Fruit fly (Drosophila melanogaster): ENCODE data around the gene CG17746.

DNA sequence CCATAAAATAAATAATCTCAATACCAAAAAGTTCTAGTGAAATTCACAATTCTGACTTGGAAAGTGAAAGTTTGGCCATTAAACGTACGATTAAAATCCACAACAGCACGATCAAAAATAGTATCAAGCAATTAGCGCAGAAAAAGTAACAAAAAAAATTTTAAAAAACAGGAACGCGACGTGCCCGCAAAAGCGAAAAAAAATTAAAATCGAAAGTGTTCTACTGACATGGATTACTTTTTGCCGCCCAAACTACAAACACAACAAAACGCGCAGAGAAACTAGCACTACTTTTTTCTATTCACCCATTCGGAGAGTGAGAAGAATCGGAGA lies 10.3 kb upstream of the CG17746 start:
- TF ChIP-seq CG8944 (GFP tag; optimal IDR thresholded peaks at IDR 0.05), result no peak
- TF ChIP-seq D19B (GFP tag; optimal IDR thresholded peaks at IDR 0.05), result no peak
- TF ChIP-seq run (tag; optimal IDR thresholded peaks at IDR 0.05), result no peak
- no peak for TF ChIP-seq CG5245 (GFP tag; optimal IDR thresholded peaks at IDR 0.05)
- TF ChIP-seq MESR4 (GFP tag; optimal IDR thresholded peaks at IDR 0.05), result no peak
- no peak for TF ChIP-seq CG9817 (tag; optimal IDR thresholded peaks at IDR 0.05)
- TF ChIP-seq CG11695 (GFP tag; IDR thresholded peaks at IDR 0.05), result no peak
- no peak for TF ChIP-seq CG17829 (tag; optimal IDR thresholded peaks at IDR 0.05)
- TF ChIP-seq CG17328 (GFP tag; IDR thresholded peaks at IDR 0.05), result no peak

All from whole organism, embryonic.